Worm (Caenorhabditis elegans) whole organism, midembryonic: ENCODE data around the gene cah-5.

Experiments used
- T22C8.4 ChIP-seq: fragments of 200-800 bp; sonication (Bioruptor generic); IDR thresholded peaks from 2 replicates; pipeline ENCODE4 v1.3.6; 2022; ENCODE audit warnings: missing genetic modification characterization, missing compliant biosample characterization
- cog-1 ChIP-seq: sonication (generic microtip); optimal IDR thresholded peaks from 2 replicates; lab custom pipeline; 2016; ENCODE audit warnings: missing genetic modification characterization, missing compliant biosample characterization
- flt-1 ChIP-seq: fragments of 200-800 bp; sonication (Bioruptor generic); IDR thresholded peaks from 2 replicates; pipeline ENCODE4 v1.3.6; 2022; ENCODE audit warnings: missing genetic modification characterization, missing compliant biosample characterization
- klf-2 ChIP-seq: fragments of 200-800 bp; sonication (Bioruptor generic); conservative IDR thresholded peaks from 2 replicates; pipeline ENCODE4 v1.3.6; 2022; ENCODE audit warnings: missing genetic modification reagents, missing genetic modification characterization, missing compliant biosample characterization
- med-1 ChIP-seq: sonication (generic microtip); optimal IDR thresholded peaks from 2 replicates; lab custom pipeline; 2017; ENCODE audit warnings: missing genetic modification characterization, mild to moderate bottlenecking, missing compliant biosample characterization, antibody characterized with exemption, missing genetic modification reagents; ENCODE audit not compliant: insufficient read depth
- ref-1 ChIP-seq: fragments of 200-800 bp; sonication (Bioruptor generic); conservative IDR thresholded peaks from 2 replicates; pipeline ENCODE4 v1.3.6; 2022; ENCODE audit warnings: missing genetic modification reagents, missing genetic modification characterization, missing compliant biosample characterization
- tab-1 ChIP-seq: fragments of 200-800 bp; sonication (Bioruptor generic); IDR thresholded peaks from 2 replicates; pipeline ENCODE4 v1.3.6; 2022; ENCODE audit warnings: missing genetic modification characterization, missing compliant biosample characterization
- ztf-23 ChIP-seq: fragments of 200-800 bp; sonication (Bioruptor generic); IDR thresholded peaks from 2 replicates; pipeline ENCODE4 v1.3.6; 2022; ENCODE audit warnings: missing genetic modification reagents, missing genetic modification characterization, missing compliant biosample characterization
- ztf-29 ChIP-seq: fragments of 200-800 bp; sonication (Bioruptor generic); IDR thresholded peaks from 2 replicates; pipeline ENCODE4 v1.3.6; 2022; ENCODE audit warnings: missing genetic modification reagents, missing genetic modification characterization, missing compliant biosample characterization

cah-5 gene

ce11 chrX:7019733-7020132, at the start of gene cah-5:
TSS of gene cah-5 (plus strand) at chrX:7020033.
- no peak for TF ChIP-seq ref-1 (GFP tag; lab: Robert Waterston, UW)
- no peak for TF ChIP-seq ztf-29 (GFP tag; lab: Robert Waterston, UW)
- TF ChIP-seq T22C8.4 (GFP tag; lab: Robert Waterston, UW): no peak
- TF ChIP-seq tab-1 (GFP tag; lab: Robert Waterston, UW): no peak
- TF ChIP-seq cog-1 (tag; lab: Kevin White, UChicago): no peak
- TF ChIP-seq flt-1 (GFP tag; lab: Robert Waterston, UW): no peak
- TF ChIP-seq ztf-23: no peak
- no peak for TF ChIP-seq med-1
- TF ChIP-seq klf-2 (GFP tag; lab: Robert Waterston, UW): no peak

- TF ChIP-seq ref-1 (GFP tag; lab: Robert Waterston, UW): no peak
- TF ChIP-seq ztf-29 (GFP tag; lab: Robert Waterston, UW): no peak
- TF ChIP-seq med-1: no peak
- TF ChIP-seq ztf-23: no peak
- no peak for TF ChIP-seq tab-1 (GFP tag; lab: Robert Waterston, UW)
- no peak for TF ChIP-seq flt-1 (GFP tag; lab: Robert Waterston, UW)
- TF ChIP-seq klf-2 (GFP tag; lab: Robert Waterston, UW): no peak
- no peak for TF ChIP-seq cog-1 (tag; lab: Kevin White, UChicago)
Measured at ce11 chrX:6970134-6970533, 49.7 kb upstream of the cah-5 start.

ce11 chrX:6971301-6971700, 48.5 kb upstream of the cah-5 start:
- TF ChIP-seq flt-1 (GFP tag; lab: Robert Waterston, UW): no peak
- TF ChIP-seq ztf-29 (GFP tag; lab: Robert Waterston, UW): no peak
- no peak for TF ChIP-seq ztf-23
- TF ChIP-seq ref-1 (GFP tag; lab: Robert Waterston, UW): no peak
- TF ChIP-seq T22C8.4 (GFP tag; lab: Robert Waterston, UW): no peak
- TF ChIP-seq cog-1 (tag; lab: Kevin White, UChicago): no peak
- no peak for TF ChIP-seq tab-1 (GFP tag; lab: Robert Waterston, UW)
- TF ChIP-seq med-1: no peak
- no peak for TF ChIP-seq klf-2 (GFP tag; lab: Robert Waterston, UW)

- TF ChIP-seq ztf-29 (GFP tag; lab: Robert Waterston, UW) (no peak), cog-1 (tag; lab: Kevin White, UChicago) (no peak), ztf-23 (no peak), T22C8.4 (GFP tag; lab: Robert Waterston, UW) (no peak), klf-2 (GFP tag; lab: Robert Waterston, UW) (no peak), ref-1 (GFP tag; lab: Robert Waterston, UW) (no peak), tab-1 (GFP tag; lab: Robert Waterston, UW) (no peak), med-1 (no peak), flt-1 (GFP tag; lab: Robert Waterston, UW) (no peak)
Measured at ce11 chrX:6988212-6988611, 31.6 kb upstream of the cah-5 start.

ce11 chrX:6989342-6989741, 30.5 kb upstream of the cah-5 start, which contains the start of gene F01E11.18:
TSS of gene F01E11.18 (plus strand) at chrX:6989642.
- TF ChIP-seq T22C8.4 (GFP tag; lab: Robert Waterston, UW) (no peak), tab-1 (GFP tag; lab: Robert Waterston, UW) (no peak), flt-1 (GFP tag; lab: Robert Waterston, UW) (no peak), ztf-23 (no peak), med-1 (no peak), cog-1 (tag; lab: Kevin White, UChicago) (no peak)

ce11 chrX:6991427-6991826, 28.4 kb upstream of the cah-5 start, which contains the start of gene ugt-57:
TSS of gene ugt-57 (plus strand) at chrX:6991727.
- TF ChIP-seq ztf-29 (GFP tag; lab: Robert Waterston, UW): no peak
- TF ChIP-seq tab-1 (GFP tag; lab: Robert Waterston, UW): no peak
- TF ChIP-seq T22C8.4 (GFP tag; lab: Robert Waterston, UW): no peak
- no peak for TF ChIP-seq med-1
- TF ChIP-seq cog-1 (tag; lab: Kevin White, UChicago): no peak

ce11 chrX:6996448-6996847, 23.4 kb upstream of the cah-5 start, which contains the start of the genes F01E11.20 and tsp-16:
TSS of gene F01E11.20 (minus strand) at chrX:6996548.
TSS of gene tsp-16 (minus strand) at chrX:6996620.
- TF ChIP-seq ref-1 (GFP tag; lab: Robert Waterston, UW) (no peak), tab-1 (GFP tag; lab: Robert Waterston, UW) (no peak), klf-2 (GFP tag; lab: Robert Waterston, UW) (no peak), T22C8.4 (GFP tag; lab: Robert Waterston, UW) (no peak), ztf-23 (no peak), cog-1 (tag; lab: Kevin White, UChicago) (no peak), flt-1 (GFP tag; lab: Robert Waterston, UW) (no peak), ztf-29 (GFP tag; lab: Robert Waterston, UW) (no peak), med-1 (no peak)

- TF ChIP-seq cog-1 (tag; lab: Kevin White, UChicago): no peak
Measured at ce11 chrX:7001933-7002332, 17.9 kb upstream of the cah-5 start.

- TF ChIP-seq ztf-23 (no peak), ztf-29 (GFP tag; lab: Robert Waterston, UW) (no peak), med-1 (no peak), tab-1 (GFP tag; lab: Robert Waterston, UW) (no peak), cog-1 (tag; lab: Kevin White, UChicago) (no peak), ref-1 (GFP tag; lab: Robert Waterston, UW) (no peak), klf-2 (GFP tag; lab: Robert Waterston, UW) (no peak), flt-1 (GFP tag; lab: Robert Waterston, UW) (no peak), T22C8.4 (GFP tag; lab: Robert Waterston, UW) (no peak)
Measured at ce11 chrX:7005475-7005874, 14.4 kb upstream of the cah-5 start, which contains the start of gene tyra-2. TSS of gene tyra-2 (minus strand) at chrX:7005575.

ce11 chrX:7005919-7006318, 13.9 kb upstream of the cah-5 start:
- TF ChIP-seq ref-1 (GFP tag; lab: Robert Waterston, UW) (no peak), klf-2 (GFP tag; lab: Robert Waterston, UW) (no peak), tab-1 (GFP tag; lab: Robert Waterston, UW) (no peak), med-1 (no peak), ztf-29 (GFP tag; lab: Robert Waterston, UW) (no peak), flt-1 (GFP tag; lab: Robert Waterston, UW) (no peak), ztf-23 (no peak), cog-1 (tag; lab: Kevin White, UChicago) (no peak), T22C8.4 (GFP tag; lab: Robert Waterston, UW) (no peak)
